Worm (Caenorhabditis elegans): ENCODE measurements around the gene H40L08.9.

Gene H40L08.9

DNA sequence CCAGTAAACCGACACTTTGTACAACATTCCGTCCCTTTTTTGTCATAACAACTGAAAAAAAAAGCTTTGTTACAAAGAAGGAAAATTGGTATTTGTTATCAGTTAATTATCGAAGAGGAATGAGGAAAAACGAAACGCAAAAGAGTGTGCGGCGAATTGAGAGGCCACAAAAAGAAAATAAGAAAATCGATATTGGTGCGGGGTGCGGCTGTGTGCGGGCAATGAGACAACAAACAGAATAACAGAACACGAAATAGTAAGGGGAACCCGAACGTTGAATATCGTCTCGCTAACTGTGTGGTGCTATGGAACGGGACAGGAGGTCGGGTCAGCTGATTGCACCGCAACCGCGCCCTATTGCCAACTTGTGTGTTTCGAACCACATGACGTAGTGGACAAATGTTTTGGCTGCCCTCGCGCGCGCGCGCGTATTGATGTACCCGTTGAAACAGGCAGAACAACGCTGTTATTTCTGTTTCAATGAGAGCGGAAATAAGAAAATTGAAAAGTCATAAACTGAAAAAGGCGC is 35.7 kb downstream of the H40L08.9 start, which contains the start of gene C18B12.4 (continued):
- TF ChIP-seq dve-1 (tag; optimal IDR thresholded peaks at IDR 0.05) (peak; percentile 3), madf-2 (tag; optimal IDR thresholded peaks at IDR 0.05) (no peak), ceh-14 (tag; optimal IDR thresholded peaks at IDR 0.05) (peak; percentile 33), C08G9.2 (tag; optimal IDR thresholded peaks at IDR 0.05) (peak; percentile 6), unc-55 (GFP tag; optimal IDR thresholded peaks at IDR 0.05) (peak; percentile 80), ceh-22 (tag; optimal IDR thresholded peaks at IDR 0.05) (no peak), ceh-6 (GFP tag; optimal IDR thresholded peaks at IDR 0.05) (no peak), ceh-24 (tag; optimal IDR thresholded peaks at IDR 0.05) (no peak), fkh-10 (GFP tag; optimal IDR thresholded peaks at IDR 0.05) (no peak)

- TF ChIP-seq ceh-18 (tag; optimal IDR thresholded peaks at IDR 0.05) = no peak
- TF ChIP-seq nhr-11 (tag; optimal IDR thresholded peaks at IDR 0.05) = no peak
- TF ChIP-seq pqm-1 (tag; optimal IDR thresholded peaks at IDR 0.05) = no peak
- no peak for TF ChIP-seq fkh-6 (tag; optimal IDR thresholded peaks at IDR 0.05)
- no peak for TF ChIP-seq ets-4 (tag; optimal IDR thresholded peaks at IDR 0.05)
- TF ChIP-seq syd-9 (tag; optimal IDR thresholded peaks at IDR 0.05) = no peak
- TF ChIP-seq F13H6.1 (tag; optimal IDR thresholded peaks at IDR 0.05) = no peak
- no peak for TF ChIP-seq hlh-13 (GFP tag; optimal IDR thresholded peaks at IDR 0.05)
- no peak for TF ChIP-seq madf-2 (tag; optimal IDR thresholded peaks at IDR 0.05)
- TF ChIP-seq gmeb-2 (tag; optimal IDR thresholded peaks at IDR 0.05) = no peak
These were observed 36.5 kb downstream of the H40L08.9 start for ce11 chrX:15039696-15040212.

DNA sequence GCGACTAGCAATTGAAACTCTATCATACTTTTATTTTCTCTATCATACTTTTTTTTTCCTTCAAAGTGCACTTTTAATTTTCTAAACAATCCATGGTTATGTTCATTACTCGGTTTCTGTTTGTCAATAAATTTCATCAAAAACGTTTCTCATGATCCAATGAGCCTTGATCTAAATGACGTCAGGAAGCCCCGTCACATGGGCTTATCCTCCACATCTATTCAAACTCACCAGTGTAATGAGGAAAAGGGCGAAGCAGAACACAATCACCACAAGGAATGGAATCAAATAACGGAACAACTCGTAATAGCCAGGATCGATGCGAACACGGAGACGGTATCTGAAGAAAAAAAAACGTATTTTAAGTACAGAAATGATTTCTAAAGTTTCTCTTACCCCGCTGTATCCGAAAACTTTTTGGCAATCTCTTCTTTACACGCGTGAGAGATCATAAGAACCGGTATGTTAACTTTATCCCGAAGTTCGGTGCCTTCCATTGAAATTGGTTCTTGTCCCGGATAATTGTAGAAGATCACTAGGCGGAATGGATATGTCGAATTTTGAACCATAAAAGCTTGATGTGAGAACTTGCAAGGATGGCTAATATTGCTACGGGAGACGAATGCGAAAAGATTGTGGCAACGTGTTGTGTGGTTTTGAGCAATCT is 37.1 kb downstream of the H40L08.9 start:
- TF ChIP-seq T23F11.4 (GFP tag; optimal IDR thresholded peaks at IDR 0.05) (no peak), ets-4 (tag; optimal IDR thresholded peaks at IDR 0.05) (no peak), ref-2 (tag; optimal IDR thresholded peaks at IDR 0.05) (no peak), pat-9 (tag; optimal IDR thresholded peaks at IDR 0.05) (no peak), tbx-2 (tag; optimal IDR thresholded peaks at IDR 0.05) (no peak), pha-2 (tag; optimal IDR thresholded peaks at IDR 0.05) (no peak), ttx-3 (tag; optimal IDR thresholded peaks at IDR 0.05) (no peak), ceh-45 (GFP tag; IDR thresholded peaks at IDR 0.05) (no peak), eyg-1 (tag; optimal IDR thresholded peaks at IDR 0.05) (no peak), hlh-30 (tag; optimal IDR thresholded peaks at IDR 0.05; ENCODE audit: insufficient read depth) (no peak), unc-42 (tag; optimal IDR thresholded peaks at IDR 0.05) (no peak), hlh-8 (tag; optimal IDR thresholded peaks at IDR 0.05) (no peak), elt-2 (tag; optimal IDR thresholded peaks at IDR 0.05) (no peak)

ce11 chrX:15036287-15036686 is 40.0 kb downstream of the H40L08.9 start:
- TF ChIP-seq pha-2 (tag; optimal IDR thresholded peaks at IDR 0.05) (no peak), elt-4 (tag; optimal IDR thresholded peaks at IDR 0.05) (no peak)

- no peak for TF ChIP-seq sdc-2 (tag; optimal IDR thresholded peaks at IDR 0.05)
- no peak for TF ChIP-seq ttx-3 (tag; optimal IDR thresholded peaks at IDR 0.05)
- no peak for TF ChIP-seq odd-2 (tag; optimal IDR thresholded peaks at IDR 0.05)
- no peak for TF ChIP-seq hlh-13 (GFP tag; optimal IDR thresholded peaks at IDR 0.05)
- TF ChIP-seq tbx-2 (tag; optimal IDR thresholded peaks at IDR 0.05) = no peak
- TF ChIP-seq sox-4 (tag; optimal IDR thresholded peaks at IDR 0.05) = no peak
- no peak for TF ChIP-seq pha-2 (tag; optimal IDR thresholded peaks at IDR 0.05)
- no peak for TF ChIP-seq pag-3 (tag; optimal IDR thresholded peaks at IDR 0.05; ENCODE audit: borderline replicate concordance)
- no peak for TF ChIP-seq hlh-6 (tag; optimal IDR thresholded peaks at IDR 0.05)
These were observed 40.5 kb downstream of the H40L08.9 start for ce11 chrX:15035748-15036147.

All from whole organism, late embryonic.